Worm (Caenorhabditis elegans): Measurements from ENCODE around the gene pho-1.

DNA sequence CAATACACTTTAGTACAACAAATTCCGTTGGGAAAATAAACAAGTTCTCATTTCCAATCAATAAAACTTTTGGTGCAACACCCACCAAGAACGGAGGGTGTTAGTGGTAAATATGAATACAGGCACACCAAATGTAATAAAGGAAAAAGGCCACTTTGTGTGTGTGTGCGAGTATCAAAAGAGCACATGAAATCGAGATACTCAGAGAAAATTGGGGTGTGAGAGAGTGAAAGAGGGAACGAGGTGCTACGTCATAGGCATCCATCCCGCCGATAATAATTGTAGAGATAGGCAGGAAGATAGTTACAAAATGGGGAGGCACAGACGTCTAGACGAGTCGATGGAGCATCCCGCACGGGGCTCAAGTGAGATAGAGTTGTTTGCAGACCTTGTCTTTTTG, 7.9 kb downstream of the pho-1 start:
- no peak for TF ChIP-seq flh-1 (GFP tag; optimal IDR thresholded peaks at IDR 0.05)
- TF ChIP-seq nhr-237 (tag; optimal IDR thresholded peaks at IDR 0.05): no peak
- no peak for TF ChIP-seq blmp-1 (tag; optimal IDR thresholded peaks at IDR 0.05)
- TF ChIP-seq pha-4 (tag; optimal IDR thresholded peaks at IDR 0.05): peak; percentile 52
- no peak for TF ChIP-seq nhr-76 (tag; optimal IDR thresholded peaks at IDR 0.05)
- TF ChIP-seq ceh-83 (GFP tag; optimal IDR thresholded peaks at IDR 0.05): no peak
- peak; percentile 37 for TF ChIP-seq unc-62 (GFP tag; optimal IDR thresholded peaks at IDR 0.05)
- no peak for TF ChIP-seq ceh-43 (GFP tag; optimal IDR thresholded peaks at IDR 0.05)
- no peak for TF ChIP-seq elt-1 (tag; optimal IDR thresholded peaks at IDR 0.05; ENCODE audit: borderline replicate concordance, insufficient read depth)
- peak; percentile 26 for TF ChIP-seq hlh-1 (tag; optimal IDR thresholded peaks at IDR 0.05)
- TF ChIP-seq lsy-2 (tag; optimal IDR thresholded peaks at IDR 0.05): no peak

All from whole organism, mixed stage, embryonic.